Worm (Caenorhabditis elegans) whole organism, midembryonic: ENCODE results near the gene R04A9.1.

Experiments used
- T22C8.4 ChIP-seq: fragments of 200-800 bp; sonication (Bioruptor generic); IDR thresholded peaks from 2 replicates; pipeline ENCODE4 v1.3.6; 2022; ENCODE audit warnings: missing genetic modification characterization, missing compliant biosample characterization
- cog-1 ChIP-seq: sonication (generic microtip); optimal IDR thresholded peaks from 2 replicates; lab custom pipeline; 2016; ENCODE audit warnings: missing genetic modification characterization, missing compliant biosample characterization
- flt-1 ChIP-seq: fragments of 200-800 bp; sonication (Bioruptor generic); IDR thresholded peaks from 2 replicates; pipeline ENCODE4 v1.3.6; 2022; ENCODE audit warnings: missing genetic modification characterization, missing compliant biosample characterization
- klf-2 ChIP-seq: fragments of 200-800 bp; sonication (Bioruptor generic); conservative IDR thresholded peaks from 2 replicates; pipeline ENCODE4 v1.3.6; 2022; ENCODE audit warnings: missing genetic modification reagents, missing genetic modification characterization, missing compliant biosample characterization
- med-1 ChIP-seq: sonication (generic microtip); optimal IDR thresholded peaks from 2 replicates; lab custom pipeline; 2017; ENCODE audit warnings: missing genetic modification characterization, mild to moderate bottlenecking, missing compliant biosample characterization, antibody characterized with exemption, missing genetic modification reagents; ENCODE audit not compliant: insufficient read depth
- ref-1 ChIP-seq: fragments of 200-800 bp; sonication (Bioruptor generic); conservative IDR thresholded peaks from 2 replicates; pipeline ENCODE4 v1.3.6; 2022; ENCODE audit warnings: missing genetic modification reagents, missing genetic modification characterization, missing compliant biosample characterization
- tab-1 ChIP-seq: fragments of 200-800 bp; sonication (Bioruptor generic); IDR thresholded peaks from 2 replicates; pipeline ENCODE4 v1.3.6; 2022; ENCODE audit warnings: missing genetic modification characterization, missing compliant biosample characterization
- ztf-23 ChIP-seq: fragments of 200-800 bp; sonication (Bioruptor generic); IDR thresholded peaks from 2 replicates; pipeline ENCODE4 v1.3.6; 2022; ENCODE audit warnings: missing genetic modification reagents, missing genetic modification characterization, missing compliant biosample characterization
- ztf-29 ChIP-seq: fragments of 200-800 bp; sonication (Bioruptor generic); IDR thresholded peaks from 2 replicates; pipeline ENCODE4 v1.3.6; 2022; ENCODE audit warnings: missing genetic modification reagents, missing genetic modification characterization, missing compliant biosample characterization

ce11 chrX:421785-422657 is 17.3 kb downstream of the R04A9.1 start:
- TF ChIP-seq T22C8.4 (GFP tag; lab: Robert Waterston, UW) (no peak), ztf-23 (no peak), ref-1 (GFP tag; lab: Robert Waterston, UW) (no peak), klf-2 (no peak), med-1 (GFP tag; lab: Kevin White, UChicago) (no peak), tab-1 (GFP tag; lab: Robert Waterston, UW) (no peak), cog-1 (tag; lab: Kevin White, UChicago) (no peak), ztf-29 (GFP tag; lab: Robert Waterston, UW) (no peak), flt-1 (GFP tag; lab: Robert Waterston, UW) (no peak)
